Worm (Caenorhabditis elegans): ENCODE data around the gene F02E11.4.

DNA sequence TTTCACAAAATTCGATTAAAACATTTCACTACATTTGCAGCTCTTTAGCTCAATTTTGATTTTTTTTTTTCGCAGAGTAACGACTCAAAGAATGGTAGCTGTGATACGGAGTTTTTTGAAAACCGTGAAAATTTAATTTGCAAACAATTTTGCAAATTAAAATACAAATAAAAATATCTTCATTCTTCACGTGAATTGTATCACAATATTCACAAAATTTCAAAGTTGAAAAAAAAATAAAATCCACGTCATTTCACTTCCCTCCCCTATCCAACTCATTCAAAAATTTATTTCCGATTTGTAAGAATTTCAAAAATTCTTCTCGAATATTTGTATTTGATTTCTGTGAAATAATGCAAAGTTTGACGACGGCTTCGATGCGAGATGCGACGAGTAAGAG, 1.0 kb upstream of the F02E11.4 start, which contains the start of gene wht-4:
- TF ChIP-seq tra-4 (tag; optimal IDR thresholded peaks at IDR 0.05), result no peak
- no peak for TF ChIP-seq ama-1 (optimal IDR thresholded peaks at IDR 0.05)
- no peak for TF ChIP-seq hmbx-1 (tag; optimal IDR thresholded peaks at IDR 0.05)
- TF ChIP-seq ceh-13 (GFP tag; optimal IDR thresholded peaks at IDR 0.05), result no peak
- no peak for TF ChIP-seq flt-1 (GFP tag; IDR thresholded peaks at IDR 0.05)
- TF ChIP-seq ets-7 (tag; optimal IDR thresholded peaks at IDR 0.05), result no peak
- no peak for TF ChIP-seq B0310.2 (tag; optimal IDR thresholded peaks at IDR 0.05)
- no peak for TF ChIP-seq hnd-1 (tag; optimal IDR thresholded peaks at IDR 0.05)
- no peak for TF ChIP-seq aly-1 (tag; optimal IDR thresholded peaks at IDR 0.05)
- no peak for TF ChIP-seq tbx-11 (GFP tag; IDR thresholded peaks at IDR 0.05)
- TF ChIP-seq pes-1 (GFP tag; IDR thresholded peaks at IDR 0.05), result no peak
